Worm (Caenorhabditis elegans) whole organism, mixed stage, embryonic: ENCODE measurements around the gene C29F5.1.

ENCODE experiments used
- M03D4.4 ChIP-seq: sonication (generic microtip); optimal IDR thresholded peaks from 2 replicates; lab custom pipeline; 2017; ENCODE audit warnings: mild to moderate bottlenecking, missing genetic modification characterization, missing compliant biosample characterization
- bed-3 ChIP-seq: fragments of 200-800 bp; sonication (Bioruptor generic); optimal IDR thresholded peaks from 3 replicates; lab custom pipeline; 2018; ENCODE audit warnings: mild to moderate bottlenecking, missing genetic modification characterization, moderate library complexity, missing compliant biosample characterization
- blmp-1 ChIP-seq: fragments of 150-350 bp; optimal IDR thresholded peaks from 2 replicates; lab custom pipeline; 2014; ENCODE audit warnings: missing biosample characterization, missing genetic modification characterization
- ceh-39 ChIP-seq: fragments of 150-350 bp; optimal IDR thresholded peaks from 2 replicates; lab custom pipeline; 2014; ENCODE audit warnings: missing biosample characterization, missing genetic modification characterization
- ceh-43 ChIP-seq: fragments of 200-800 bp; sonication (Bioruptor generic); optimal IDR thresholded peaks from 2 replicates; lab custom pipeline; 2018; ENCODE audit warnings: mild to moderate bottlenecking, missing genetic modification characterization, moderate library complexity, missing compliant biosample characterization
- ces-1 ChIP-seq: fragments of 150-350 bp; optimal IDR thresholded peaks from 2 replicates; lab custom pipeline; 2014; ENCODE audit warnings: missing biosample characterization, missing genetic modification reagents, missing genetic modification characterization
- cnd-1 ChIP-seq: fragments of 200-800 bp; sonication (Bioruptor generic); optimal IDR thresholded peaks from 2 replicates; lab custom pipeline; 2018; ENCODE audit warnings: mild to moderate bottlenecking, missing genetic modification characterization, missing compliant biosample characterization
- drap-1 ChIP-seq: fragments of 200-800 bp; sonication (Bioruptor generic); optimal IDR thresholded peaks from 3 replicates; lab custom pipeline; 2018; ENCODE audit warnings: mild to moderate bottlenecking, missing genetic modification characterization, missing compliant biosample characterization
- elt-3 ChIP-seq: fragments of 150-350 bp; optimal IDR thresholded peaks from 2 replicates; lab custom pipeline; 2014; ENCODE audit warnings: missing biosample characterization, missing genetic modification characterization
- flh-1 ChIP-seq: fragments of 200-800 bp; sonication (Bioruptor generic); optimal IDR thresholded peaks from 2 replicates; lab custom pipeline; 2018; ENCODE audit warnings: mild to moderate bottlenecking, missing genetic modification characterization, moderate library complexity, missing compliant biosample characterization
- ham-2 ChIP-seq: fragments of 200-800 bp; sonication (Bioruptor generic); optimal IDR thresholded peaks from 2 replicates; lab custom pipeline; 2018; ENCODE audit warnings: mild to moderate bottlenecking, missing genetic modification characterization, missing compliant biosample characterization
- hlh-1 ChIP-seq: fragments of 150-350 bp; optimal IDR thresholded peaks from 2 replicates; lab custom pipeline; 2014; ENCODE audit warnings: missing biosample characterization, missing genetic modification reagents, missing genetic modification characterization
- lin-13 ChIP-seq: fragments of 150-350 bp; optimal IDR thresholded peaks from 2 replicates; lab custom pipeline; 2014; ENCODE audit warnings: missing biosample characterization, missing genetic modification characterization
- lin-32 ChIP-seq: fragments of 200-800 bp; sonication (Bioruptor generic); optimal IDR thresholded peaks from 2 replicates; lab custom pipeline; 2018; ENCODE audit warnings: mild to moderate bottlenecking, missing genetic modification characterization, missing compliant biosample characterization
- lsy-2 ChIP-seq: fragments of 150-350 bp; optimal IDR thresholded peaks from 2 replicates; lab custom pipeline; 2014; ENCODE audit warnings: missing biosample characterization, missing genetic modification characterization
- mab-5 ChIP-seq: fragments of 150-350 bp; optimal IDR thresholded peaks from 2 replicates; lab custom pipeline; 2014; ENCODE audit warnings: missing biosample characterization, missing genetic modification characterization
- mep-1 ChIP-seq: fragments of 150-350 bp; optimal IDR thresholded peaks from 2 replicates; lab custom pipeline; 2017; ENCODE audit warnings: missing biosample characterization, missing genetic modification reagents, missing genetic modification characterization, inconsistent platforms
- mls-2 ChIP-seq: sonication (generic microtip); optimal IDR thresholded peaks from 2 replicates; lab custom pipeline; 2016; ENCODE audit warnings: mild to moderate bottlenecking, missing genetic modification characterization, moderate library complexity, missing compliant biosample characterization
- nhr-237 ChIP-seq: fragments of 150-350 bp; optimal IDR thresholded peaks from 2 replicates; lab custom pipeline; 2014; ENCODE audit warnings: missing biosample characterization, missing genetic modification characterization
- nhr-28 ChIP-seq: fragments of 150-350 bp; optimal IDR thresholded peaks from 2 replicates; lab custom pipeline; 2014; ENCODE audit warnings: missing biosample characterization, missing genetic modification characterization
- pha-4 ChIP-seq: fragments of 150-350 bp; optimal IDR thresholded peaks from 2 replicates; lab custom pipeline; 2018; ENCODE audit warnings: missing biosample characterization, missing genetic modification reagents, missing genetic modification characterization
- sptf-1 ChIP-seq: sonication (generic microtip); optimal IDR thresholded peaks from 2 replicates; lab custom pipeline; 2017; ENCODE audit warnings: mild to moderate bottlenecking, missing genetic modification characterization, moderate library complexity, missing compliant biosample characterization
- unc-120 ChIP-seq: sonication (generic microtip); optimal IDR thresholded peaks from 2 replicates; lab custom pipeline; 2017; ENCODE audit warnings: missing genetic modification characterization, missing compliant biosample characterization; ENCODE audit not compliant: poor library complexity, severe bottlenecking
- unc-39 ChIP-seq: fragments of 150-350 bp; optimal IDR thresholded peaks from 2 replicates; lab custom pipeline; 2014; ENCODE audit warnings: missing biosample characterization, missing genetic modification characterization
- unc-62 ChIP-seq: fragments of 150-350 bp; optimal IDR thresholded peaks from 2 replicates; lab custom pipeline; 2014; ENCODE audit warnings: missing biosample characterization, missing genetic modification reagents, missing genetic modification characterization
- zip-8 ChIP-seq: fragments of 150-350 bp; optimal IDR thresholded peaks from 2 replicates; lab custom pipeline; 2014; ENCODE audit warnings: missing biosample characterization, missing genetic modification characterization
- ztf-11 ChIP-seq: fragments of 150-350 bp; optimal IDR thresholded peaks from 2 replicates; lab custom pipeline; 2014; ENCODE audit warnings: missing biosample characterization, missing genetic modification characterization

Gene C29F5.1

DNA sequence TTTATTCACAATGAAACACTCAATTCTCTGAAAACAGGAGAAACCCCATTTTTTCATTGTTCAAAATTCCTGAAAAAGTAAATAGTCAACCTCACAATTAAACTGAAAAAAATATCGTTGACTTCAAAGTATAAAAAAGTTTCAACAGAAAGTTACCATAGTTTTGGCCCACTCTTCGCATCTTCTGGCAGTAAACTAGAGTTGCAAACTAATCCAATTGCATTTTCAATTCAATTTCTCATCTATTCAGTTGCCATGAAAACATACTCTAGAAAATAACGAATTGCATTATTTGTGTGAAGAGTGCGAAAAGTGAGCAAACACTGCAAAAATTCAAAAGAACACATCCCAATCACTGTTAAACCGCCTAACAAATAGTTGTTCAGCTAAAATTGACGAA lies 39.6 kb upstream of the C29F5.1 start, which contains the start of gene F13H8.3:
F13H8.3 (plus strand) TSS at position 301 of the 400 bp plus-strand sequence.
- TF ChIP-seq nhr-237 (tag; lab: Kevin White, UChicago) (no peak), drap-1 (GFP tag; lab: Kevin White, UChicago) (no peak), ztf-11 (no peak), nhr-28 (tag; lab: Kevin White, UChicago) (no peak), flh-1 (GFP tag; lab: Kevin White, UChicago) (no peak), M03D4.4 (tag; lab: Kevin White, UChicago) (no peak), hlh-1 (no peak)

DNA sequence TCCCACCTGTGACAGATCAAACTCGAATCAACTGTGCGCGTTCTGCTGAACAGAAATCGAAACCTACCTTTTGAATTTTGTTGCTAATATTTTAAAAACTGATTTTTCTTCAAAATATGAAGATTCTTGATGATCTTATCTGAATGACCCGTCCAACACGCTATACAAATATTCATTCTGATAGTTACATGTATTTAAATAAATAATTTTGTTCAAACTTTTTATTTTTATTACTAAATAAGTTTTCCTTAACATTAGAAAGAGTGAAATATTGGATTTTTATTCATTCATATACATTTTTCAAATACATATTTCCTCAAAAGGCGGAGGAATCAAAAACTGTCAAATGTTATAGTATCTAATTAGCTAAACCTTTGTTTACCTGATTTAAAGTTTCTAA lies 35.3 kb upstream of the C29F5.1 start, which contains the start of gene F13H8.8:
F13H8.8 (minus strand) TSS at position 101 of the 400 bp plus-strand sequence.
- TF ChIP-seq mab-5 (tag; lab: Kevin White, UChicago) (no peak), ztf-11 (no peak), ham-2 (GFP tag; lab: Kevin White, UChicago) (no peak), hlh-1 (no peak), lin-32 (GFP tag; lab: Kevin White, UChicago) (no peak), pha-4 (tag; lab: Kevin White, UChicago) (no peak), mls-2 (tag; lab: Kevin White, UChicago) (no peak)
- TF ChIP-seq, all 35 proteins: peak for 0

DNA sequence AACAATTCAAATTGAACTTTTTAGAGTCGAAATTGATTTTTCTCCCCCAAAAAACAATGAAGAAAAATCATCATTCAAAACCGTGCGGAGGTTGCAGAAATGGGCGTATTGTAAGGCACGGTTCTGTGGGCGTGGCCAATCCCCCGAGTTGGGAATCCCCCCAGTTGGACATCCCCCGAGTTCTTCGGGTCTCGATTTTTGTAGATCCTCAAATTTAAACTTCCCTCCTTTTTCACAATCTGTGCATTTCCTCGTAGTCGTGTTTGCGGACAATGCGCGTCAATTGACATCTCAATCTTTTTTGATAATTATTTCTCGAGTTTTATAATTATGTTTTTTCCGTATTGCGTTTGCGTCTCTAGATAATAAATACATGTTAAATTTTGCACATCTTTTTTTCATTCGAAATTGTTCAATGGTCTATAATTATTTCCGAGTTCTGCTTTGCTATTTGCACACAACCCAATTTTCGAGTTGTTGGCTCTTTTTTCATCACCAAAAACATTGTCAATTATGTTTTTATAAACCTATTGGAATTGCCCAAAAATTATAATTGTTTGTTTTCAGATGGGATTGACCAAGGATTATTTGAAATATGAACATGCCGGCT lies 33.4 kb upstream of the C29F5.1 start, which contains the start of gene F13H8.2:
F13H8.2 (plus strand) TSS at position 560 of the 610 bp plus-strand sequence.
- TF ChIP-seq ceh-43 (peak; percentile 4), nhr-28 (tag; lab: Kevin White, UChicago) (no peak), zip-8 (tag; lab: Kevin White, UChicago) (no peak), drap-1 (GFP tag; lab: Kevin White, UChicago) (no peak), lin-13 (peak; percentile 60), pha-4 (tag; lab: Kevin White, UChicago) (peak; percentile 59), cnd-1 (peak; percentile 12), nhr-237 (tag; lab: Kevin White, UChicago) (peak; percentile 44), unc-120 (tag; lab: Kevin White, UChicago) (peak; percentile 27), ces-1 (GFP tag; lab: Kevin White, UChicago) (peak; percentile 93), M03D4.4 (tag; lab: Kevin White, UChicago) (no peak), mls-2 (tag; lab: Kevin White, UChicago) (peak; percentile 9), ceh-39 (tag; lab: Kevin White, UChicago) (peak; percentile 31), mep-1 (peak; percentile 31), unc-39 (tag; lab: Kevin White, UChicago) (no peak), sptf-1 (tag; lab: Kevin White, UChicago) (peak; percentile 12), mab-5 (tag; lab: Kevin White, UChicago) (no peak), lsy-2 (tag; lab: Kevin White, UChicago) (peak; percentile 77), lin-32 (GFP tag; lab: Kevin White, UChicago) (no peak), ztf-11 (no peak)

DNA sequence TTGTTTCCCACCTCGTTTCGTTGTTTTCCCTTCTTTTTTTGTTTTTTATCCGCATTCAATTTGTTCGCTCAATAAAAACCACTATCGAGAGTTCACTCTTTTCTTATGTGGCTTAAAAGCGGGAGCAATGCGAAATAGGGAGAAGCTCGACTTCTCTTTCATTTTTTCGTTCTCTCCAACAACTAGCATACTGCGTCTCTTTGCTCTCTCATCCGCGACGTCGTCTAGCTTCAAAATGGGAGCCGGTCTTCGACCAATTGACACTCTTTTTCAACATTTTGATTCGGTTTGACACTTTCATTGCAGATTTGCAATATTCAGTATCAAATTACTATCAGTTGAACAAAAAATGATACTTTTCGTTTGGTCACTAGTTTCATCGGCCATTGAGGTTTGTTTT lies 29.4 kb upstream of the C29F5.1 start, which contains the start of gene bpl-1:
bpl-1 (plus strand) TSS at position 301 of the 400 bp plus-strand sequence.
- TF ChIP-seq unc-62 (GFP tag; lab: Kevin White, UChicago), result no peak
- no peak for TF ChIP-seq elt-3 (tag; lab: Kevin White, UChicago)
- TF ChIP-seq unc-120 (tag; lab: Kevin White, UChicago), result no peak
- TF ChIP-seq pha-4 (tag; lab: Kevin White, UChicago), result no peak
- TF ChIP-seq ceh-43, result no peak
- no peak for TF ChIP-seq flh-1 (GFP tag; lab: Kevin White, UChicago)

DNA sequence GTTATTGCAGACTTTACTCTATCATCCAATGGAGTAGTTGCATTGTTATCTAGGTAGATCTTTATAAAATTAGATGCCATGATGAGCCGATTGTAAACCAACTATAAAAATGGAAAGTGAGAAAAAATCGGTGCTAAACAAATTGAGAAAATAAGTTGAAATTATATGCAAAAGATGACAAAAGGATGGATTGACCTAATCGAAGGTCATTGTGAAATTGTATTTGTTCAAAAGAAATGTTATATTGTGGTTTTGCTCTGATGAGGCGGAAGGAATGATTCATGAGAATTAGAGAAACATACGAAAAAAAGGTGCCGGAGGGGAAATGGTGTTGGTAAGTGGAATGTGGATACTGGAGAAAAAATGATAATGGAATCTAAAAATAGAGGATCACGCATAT lies 22.3 kb upstream of the C29F5.1 start, which contains the start of gene scly-1:
scly-1 (minus strand) TSS at position 101 of the 400 bp plus-strand sequence.
- TF ChIP-seq cnd-1, result no peak
- no peak for TF ChIP-seq hlh-1
- TF ChIP-seq ztf-11, result no peak
- TF ChIP-seq ceh-39 (tag; lab: Kevin White, UChicago), result no peak
- TF ChIP-seq M03D4.4 (tag; lab: Kevin White, UChicago), result no peak
- TF ChIP-seq lsy-2 (tag; lab: Kevin White, UChicago), result no peak
- no peak for TF ChIP-seq pha-4 (tag; lab: Kevin White, UChicago)
- TF ChIP-seq sptf-1 (tag; lab: Kevin White, UChicago), result no peak
- no peak for TF ChIP-seq unc-120 (tag; lab: Kevin White, UChicago)
- TF ChIP-seq unc-62 (GFP tag; lab: Kevin White, UChicago), result no peak
- TF ChIP-seq bed-3 (GFP tag; lab: Kevin White, UChicago), result no peak
- TF ChIP-seq blmp-1 (tag; lab: Kevin White, UChicago), result no peak
- no peak for TF ChIP-seq flh-1 (GFP tag; lab: Kevin White, UChicago)
- TF ChIP-seq elt-3 (tag; lab: Kevin White, UChicago), result no peak
- TF ChIP-seq ham-2 (GFP tag; lab: Kevin White, UChicago), result no peak
- no peak for TF ChIP-seq mab-5 (tag; lab: Kevin White, UChicago)
